Fruit fly (Drosophila melanogaster): Measurements from ENCODE around the gene PolD3.
A peak's percentile ranks its signal among the peaks of the same experiment; 100 is the strongest.

DNA sequence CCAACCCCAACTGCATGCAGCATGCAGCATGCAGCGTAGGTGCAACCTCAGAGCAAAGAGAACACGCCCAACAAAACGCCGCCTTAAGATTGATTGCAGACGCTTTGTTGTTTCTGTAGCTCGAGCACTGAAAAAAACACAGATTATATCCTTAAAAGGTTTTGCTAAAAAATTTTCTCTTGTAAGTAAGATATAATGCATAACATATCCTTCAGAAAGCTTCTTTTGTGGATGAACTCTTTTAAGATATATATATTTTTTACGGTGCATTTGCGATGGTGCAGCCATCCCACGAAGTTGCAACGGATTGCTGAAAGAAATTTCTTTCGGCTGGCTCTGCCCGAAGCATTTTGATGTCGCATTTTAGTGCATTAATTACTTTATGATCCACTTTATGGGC, 19.7 kb upstream of the PolD3 start:
- TF ChIP-seq CG9139 (GFP tag; optimal IDR thresholded peaks at IDR 0.05) (no peak), CG6854 (GFP tag; optimal IDR thresholded peaks at IDR 0.05) (peak; percentile 25), svp (GFP tag) (peak; percentile 86), spab (GFP tag; optimal IDR thresholded peaks at IDR 0.05) (peak; percentile 5), Sox102F (GFP tag; optimal IDR thresholded peaks at IDR 0.05) (peak; percentile 65), Hr39 (GFP tag; optimal IDR thresholded peaks at IDR 0.05) (peak; percentile 62), dac (GFP tag; optimal IDR thresholded peaks at IDR 0.05) (no peak), CG16779 (tag; optimal IDR thresholded peaks at IDR 0.05) (no peak), fd59A (GFP tag; optimal IDR thresholded peaks at IDR 0.05) (peak; percentile 3), CG3919 (GFP tag; optimal IDR thresholded peaks at IDR 0.05) (peak; percentile 62)

Measured in whole organism, prepupa.